Fruit fly (Drosophila melanogaster) whole organism, embryonic: ENCODE data around the gene CG6126.
A peak's percentile ranks its signal among the peaks of the same experiment; 100 is the strongest.

Experiments used
- Ada2b ChIP-seq: fragments of 200-800 bp; sonication (Bioruptor generic); IDR thresholded peaks from 2 replicates; pipeline ENCODE4 v1.3.6; 2022; ENCODE audit warnings: missing biosample characterization, missing genetic modification characterization
- Antp ChIP-seq: fragments of 200-800 bp; sonication (Bioruptor generic); optimal IDR thresholded peaks from 3 replicates; lab custom pipeline; 2016; ENCODE audit warnings: missing biosample characterization, missing genetic modification characterization
- Asciz ChIP-seq: fragments of 200-800 bp; sonication (Bioruptor generic); optimal IDR thresholded peaks from 2 replicates; lab custom pipeline; 2017; ENCODE audit warnings: missing biosample characterization, mild to moderate bottlenecking, missing genetic modification characterization, missing genetic modification reagents
- CG11695 ChIP-seq: fragments of 200-800 bp; sonication (Bioruptor generic); IDR thresholded peaks from 3 replicates; pipeline ENCODE4 v1.3.6; 2022; ENCODE audit warnings: missing biosample characterization, missing genetic modification characterization
- CG12236 ChIP-seq: fragments of 200-800 bp; sonication (Bioruptor generic); optimal IDR thresholded peaks from 2 replicates; lab custom pipeline; 2016; ENCODE audit warnings: missing biosample characterization, missing genetic modification characterization
- CG13424 ChIP-seq: fragments of 200-800 bp; sonication (Bioruptor generic); optimal IDR thresholded peaks from 2 replicates; lab custom pipeline; 2019; ENCODE audit warnings: missing biosample characterization, mild to moderate bottlenecking, missing genetic modification characterization, moderate library complexity
- CG13894 ChIP-seq: fragments of 200-800 bp; sonication (Bioruptor generic); optimal IDR thresholded peaks from 3 replicates; lab custom pipeline; 2018; ENCODE audit warnings: missing biosample characterization, mild to moderate bottlenecking, missing genetic modification characterization, moderate library complexity
- CG14965 ChIP-seq: fragments of 200-800 bp; sonication (Bioruptor generic); optimal IDR thresholded peaks from 2 replicates; lab custom pipeline; 2016; ENCODE audit warnings: missing biosample characterization, missing genetic modification characterization, borderline replicate concordance
- CG15514 ChIP-seq: fragments of 200-800 bp; sonication (Bioruptor generic); optimal IDR thresholded peaks from 3 replicates; lab custom pipeline; 2017; ENCODE audit warnings: missing biosample characterization, missing genetic modification characterization, mild to moderate bottlenecking, moderate library complexity, missing genetic modification reagents
- CG16815 ChIP-seq: fragments of 200-800 bp; sonication (Bioruptor generic); optimal IDR thresholded peaks from 3 replicates; lab custom pipeline; 2017; ENCODE audit warnings: missing biosample characterization, mild to moderate bottlenecking, missing genetic modification characterization
- CG17186 ChIP-seq: fragments of 200-800 bp; sonication (Bioruptor generic); optimal IDR thresholded peaks from 3 replicates; lab custom pipeline; 2017; ENCODE audit warnings: missing biosample characterization, missing genetic modification reagents, missing genetic modification characterization
- CG17829 ChIP-seq: fragments of 200-800 bp; optimal IDR thresholded peaks from 2 replicates; lab custom pipeline; 2019; ENCODE audit warnings: missing biosample characterization, mild to moderate bottlenecking, missing genetic modification characterization, moderate library complexity
- CG30403 ChIP-seq: fragments of 200-800 bp; sonication (Bioruptor generic); optimal IDR thresholded peaks from 3 replicates; lab custom pipeline; 2016; ENCODE audit warnings: missing biosample characterization, missing genetic modification characterization
- CG31365 ChIP-seq: fragments of 200-800 bp; sonication (Bioruptor generic); optimal IDR thresholded peaks from 2 replicates; lab custom pipeline; 2018; ENCODE audit warnings: missing biosample characterization, mild to moderate bottlenecking, missing genetic modification characterization
- CG6813 ChIP-seq: fragments of 200-800 bp; sonication (Bioruptor generic); optimal IDR thresholded peaks from 2 replicates; lab custom pipeline; 2017; ENCODE audit warnings: missing biosample characterization, missing genetic modification characterization, mild to moderate bottlenecking, moderate library complexity, missing genetic modification reagents
- CG7372 ChIP-seq: fragments of 200-800 bp; sonication (Bioruptor generic); IDR thresholded peaks from 2 replicates; pipeline ENCODE4 v1.3.6; 2022; ENCODE audit warnings: missing biosample characterization, missing genetic modification characterization
- CG7963 ChIP-seq: fragments of 200-800 bp; sonication (Bioruptor generic); IDR thresholded peaks from 3 replicates; pipeline ENCODE4 v1.3.6; 2022; ENCODE audit warnings: missing biosample characterization, missing genetic modification characterization; ENCODE audit not compliant: partially characterized antibody
- CG8765 ChIP-seq: fragments of 200-800 bp; sonication (Bioruptor generic); IDR thresholded peaks from 2 replicates; pipeline ENCODE4 v1.3.6; 2022; ENCODE audit warnings: missing biosample characterization, missing genetic modification characterization
- H15 ChIP-seq: fragments of 200-800 bp; sonication (Bioruptor generic); IDR thresholded peaks from 3 replicates; pipeline ENCODE4 v1.3.6; 2022; ENCODE audit warnings: missing biosample characterization, missing genetic modification characterization
- Hey ChIP-seq: fragments of 200-800 bp; sonication (Bioruptor generic); optimal IDR thresholded peaks from 3 replicates; lab custom pipeline; 2018; ENCODE audit warnings: missing biosample characterization, mild to moderate bottlenecking, missing genetic modification characterization
- Hmr ChIP-seq: fragments of 200-800 bp; sonication (Bioruptor generic); optimal IDR thresholded peaks from 3 replicates; lab custom pipeline; 2017; ENCODE audit warnings: mild to moderate bottlenecking, missing biosample characterization, missing genetic modification reagents, missing genetic modification characterization
- Jarid2 ChIP-seq: fragments of 200-800 bp; sonication (Bioruptor generic); optimal IDR thresholded peaks from 3 replicates; lab custom pipeline; 2017; ENCODE audit warnings: mild to moderate bottlenecking, missing biosample characterization, missing genetic modification reagents, missing genetic modification characterization
- Kr ChIP-seq: fragments of 200-800 bp; sonication (Bioruptor generic); optimal IDR thresholded peaks from 2 replicates; lab custom pipeline; 2017; ENCODE audit warnings: missing biosample characterization, mild to moderate bottlenecking, missing genetic modification characterization
- NC2α ChIP-seq: fragments of 200-800 bp; sonication (Bioruptor generic); optimal IDR thresholded peaks from 2 replicates; lab custom pipeline; 2016; ENCODE audit warnings: missing biosample characterization, missing genetic modification characterization
- NK7.1 ChIP-seq: fragments of 200-800 bp; sonication (Bioruptor generic); optimal IDR thresholded peaks from 3 replicates; lab custom pipeline; 2016; ENCODE audit warnings: missing biosample characterization, missing genetic modification characterization
- Usf ChIP-seq: fragments of 200-800 bp; sonication (Bioruptor generic); optimal IDR thresholded peaks from 2 replicates; lab custom pipeline; 2017; ENCODE audit warnings: missing genotype, missing biosample characterization, missing genetic modification characterization
- br ChIP-seq: fragments of >200 bp; optimal IDR thresholded peaks from 2 replicates; lab custom pipeline; 2017
- bsh ChIP-seq, 2 experiments: fragments of 200-800 bp; sonication (Bioruptor generic); optimal IDR thresholded peaks; 2 replicates each; lab custom pipeline; 2017 to 2018; ENCODE audit warnings: mild to moderate bottlenecking in 2 of 2, missing biosample characterization in 2 of 2, missing genetic modification characterization in 2 of 2, moderate library complexity in 1 of 2
- cg ChIP-seq: fragments of 200-800 bp; sonication (Bioruptor generic); optimal IDR thresholded peaks from 3 replicates; lab custom pipeline; 2019; ENCODE audit warnings: missing biosample characterization, mild to moderate bottlenecking, missing genetic modification characterization, moderate library complexity
- cwo ChIP-seq: fragments of 200-800 bp; sonication (Bioruptor generic); optimal IDR thresholded peaks from 3 replicates; lab custom pipeline; 2017; ENCODE audit warnings: missing biosample characterization, missing genetic modification characterization, mild to moderate bottlenecking, moderate library complexity, missing genetic modification reagents
- emc ChIP-seq: fragments of 200-800 bp; sonication (Bioruptor generic); optimal IDR thresholded peaks from 2 replicates; lab custom pipeline; 2016; ENCODE audit warnings: missing biosample characterization, missing genetic modification characterization
- gfzf ChIP-seq: fragments of 200-800 bp; sonication (Bioruptor generic); optimal IDR thresholded peaks from 2 replicates; lab custom pipeline; 2016; ENCODE audit warnings: missing biosample characterization, mild to moderate bottlenecking, missing genetic modification characterization, moderate library complexity
- grn ChIP-seq: fragments of 200-800 bp; sonication (Bioruptor generic); optimal IDR thresholded peaks from 3 replicates; lab custom pipeline; 2017; ENCODE audit warnings: missing biosample characterization, missing genetic modification characterization
- hb ChIP-seq: fragments of 200-800 bp; sonication (Bioruptor generic); IDR thresholded peaks from 3 replicates; pipeline ENCODE4 v1.3.6; 2022; ENCODE audit warnings: missing biosample characterization, missing genetic modification characterization; ENCODE audit not compliant: partially characterized antibody
- her ChIP-seq: fragments of 200-800 bp; sonication (Bioruptor generic); optimal IDR thresholded peaks from 2 replicates; lab custom pipeline; 2016; ENCODE audit warnings: missing biosample characterization, missing genetic modification characterization
- insv ChIP-seq, 2 experiments: fragments of 200-800 bp; sonication (Bioruptor generic); optimal IDR thresholded peaks; 3 replicates each; lab custom pipeline; 2016 to 2018; ENCODE audit warnings: missing biosample characterization in 2 of 2, missing genetic modification characterization in 2 of 2
- lab ChIP-seq: fragments of 200-800 bp; sonication (Bioruptor generic); optimal IDR thresholded peaks from 3 replicates; lab custom pipeline; 2017; ENCODE audit warnings: missing biosample characterization, missing genetic modification characterization, mild to moderate bottlenecking, moderate library complexity, missing genetic modification reagents
- lilli ChIP-seq: fragments of 200-800 bp; sonication (Bioruptor generic); optimal IDR thresholded peaks from 3 replicates; lab custom pipeline; 2016; ENCODE audit warnings: missing biosample characterization, missing genetic modification characterization
- lov ChIP-seq, 2 experiments: fragments of 200-800 bp in 1 of 2; fragments of >200 bp in 1 of 2; sonication (Bioruptor generic) in 1 of 2; IDR thresholded peaks in 1 of 2; optimal IDR thresholded peaks in 1 of 2; 2 replicates in 1 of 2; 3 replicates in 1 of 2; pipeline versions ENCODE4 v1.3.6 to Lab custom; 2017 to 2022; ENCODE audit warnings: missing biosample characterization in 1 of 2, missing genetic modification characterization in 1 of 2
- luna ChIP-seq: fragments of 200-800 bp; sonication (Bioruptor generic); optimal IDR thresholded peaks from 2 replicates; lab custom pipeline; 2016; ENCODE audit warnings: missing biosample characterization, missing genetic modification characterization
- maf-S ChIP-seq: fragments of 200-800 bp; sonication (Bioruptor generic); optimal IDR thresholded peaks from 2 replicates; lab custom pipeline; 2016; ENCODE audit warnings: missing biosample characterization, missing genetic modification characterization
- nmo ChIP-seq: fragments of 200-800 bp; sonication (Bioruptor generic); optimal IDR thresholded peaks from 2 replicates; lab custom pipeline; 2018; ENCODE audit warnings: missing biosample characterization, mild to moderate bottlenecking, missing genetic modification characterization, moderate library complexity
- odd ChIP-seq: fragments of 200-800 bp; sonication (Bioruptor generic); optimal IDR thresholded peaks from 2 replicates; lab custom pipeline; 2017; ENCODE audit warnings: missing biosample characterization, mild to moderate bottlenecking, missing genetic modification characterization
- onecut ChIP-seq: fragments of 200-800 bp; sonication (Bioruptor generic); IDR thresholded peaks from 2 replicates; pipeline ENCODE4 v1.3.6; 2022; ENCODE audit warnings: missing biosample characterization, missing genetic modification characterization
- pan ChIP-seq, 4 experiments: fragments of >200 bp in 3 of 4; fragments of 200-800 bp in 1 of 4; sonication (Bioruptor generic) in 1 of 4; optimal IDR thresholded peaks in 3 of 4; IDR thresholded peaks in 1 of 4; 2 replicates each; pipeline versions ENCODE4 v1.3.6 to Lab custom; 2017 to 2022; ENCODE audit warnings: missing biosample characterization in 2 of 4, missing genetic modification characterization in 2 of 4, mixed read lengths in 1 of 4
- pb ChIP-seq: fragments of 200-800 bp; sonication (Bioruptor generic); optimal IDR thresholded peaks from 3 replicates; lab custom pipeline; 2016; ENCODE audit warnings: missing biosample characterization, missing genetic modification characterization
- peb ChIP-seq: fragments of 200-800 bp; sonication (Bioruptor generic); IDR thresholded peaks from 2 replicates; pipeline ENCODE4 v1.3.6; 2022; ENCODE audit warnings: missing biosample characterization, missing genetic modification characterization
- ro ChIP-seq: fragments of 200-800 bp; sonication (Bioruptor generic); IDR thresholded peaks from 2 replicates; pipeline ENCODE4 v1.3.6; 2022; ENCODE audit warnings: missing biosample characterization, missing genetic modification characterization
- zfh1 ChIP-seq: fragments of 200-800 bp; sonication (Bioruptor generic); IDR thresholded peaks from 3 replicates; pipeline ENCODE4 v1.3.6; 2022; ENCODE audit warnings: missing biosample characterization, missing genetic modification characterization

CG6126 gene

DNA sequence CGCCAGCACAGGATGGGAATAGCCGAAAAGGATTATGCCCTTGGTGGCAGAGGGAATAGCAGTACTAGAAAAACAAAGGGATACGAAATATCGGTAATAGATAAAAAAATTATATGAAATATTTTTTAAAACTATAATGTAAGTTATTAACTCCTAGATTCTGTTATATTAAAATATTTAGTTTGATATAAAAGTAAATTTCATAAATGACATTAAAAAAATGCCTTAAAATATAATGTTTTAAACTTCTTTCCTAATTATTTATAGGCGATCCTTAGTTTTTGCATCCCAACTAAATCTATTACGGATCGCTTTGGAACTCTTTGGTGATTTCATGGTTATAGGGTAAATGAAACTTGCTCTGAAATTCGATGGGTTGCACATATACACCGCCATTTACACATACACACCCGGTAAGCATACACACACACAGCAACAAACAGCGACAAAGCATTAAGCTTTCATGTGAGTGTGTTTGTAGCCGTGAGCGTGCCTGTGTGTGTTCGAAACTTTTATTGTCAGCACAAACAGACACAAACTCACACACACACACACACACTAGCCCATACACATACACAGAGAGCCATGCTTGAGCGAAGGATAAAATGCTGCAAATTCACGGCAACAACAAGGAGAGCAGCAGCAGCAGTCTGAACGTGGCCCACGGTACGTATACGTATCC, 11.1 kb upstream of the CG6126 start:
- TF ChIP-seq hb (GFP tag; lab: Robert Waterston, UW) (no peak), Kr (no peak), CG6813 (GFP tag; lab: Kevin White, UChicago) (no peak), Hey (tag; lab: Kevin White, UChicago) (no peak), Asciz (peak; percentile 21), CG31365 (tag; lab: Kevin White, UChicago) (no peak), bsh (GFP tag; optimal IDR thresholded peaks at IDR 0.05; lab: Kevin White, UChicago) (no peak), H15 (GFP tag; lab: Robert Waterston, UW) (no peak), maf-S (no peak), CG11695 (0 out of 3 replicates have a peak, but pooled peaks have one; percentile 15), pan (optimal IDR thresholded peaks at IDR 0.05; lab: Kevin White, UChicago) (no peak), pan (GFP tag; optimal IDR thresholded peaks at IDR 0.05 in 1 of 2, IDR thresholded peaks at IDR 0.05 in 1 of 2) (no peak), Antp (GFP tag; lab: Kevin White, UChicago) (no peak), zfh1 (no peak), CG7963 (GFP tag; lab: Robert Waterston, UW) (no peak), emc (GFP tag; lab: Kevin White, UChicago) (no peak), cwo (GFP tag; lab: Kevin White, UChicago) (peak; percentile 44), CG13424 (tag; lab: Kevin White, UChicago) (peak; percentile 28), lov (optimal IDR thresholded peaks at IDR 0.05; lab: Kevin White, UChicago) (no peak), lov (GFP tag; IDR thresholded peaks at IDR 0.05; lab: Robert Waterston, UW) (0 out of 3 replicates have a peak, but pooled peaks have one; percentile 67), onecut (GFP tag; lab: Robert Waterston, UW) (no peak), CG16815 (no peak), br (lab: Kevin White, UChicago) (no peak), ro (GFP tag; lab: Robert Waterston, UW) (no peak), CG17186 (GFP tag; lab: Kevin White, UChicago) (no peak), lilli (no peak), her (GFP tag; lab: Kevin White, UChicago) (no peak), lab (GFP tag; lab: Kevin White, UChicago) (peak; percentile 48), odd (GFP tag; lab: Kevin White, UChicago) (no peak), peb (GFP tag; lab: Robert Waterston, UW) (no peak), nmo (GFP tag; lab: Kevin White, UChicago) (peak; percentile 23), NK7.1 (GFP tag; lab: Kevin White, UChicago) (no peak), CG15514 (GFP tag; lab: Kevin White, UChicago) (peak; percentile 21), CG12236 (GFP tag; lab: Kevin White, UChicago) (no peak), Hmr (GFP tag; lab: Kevin White, UChicago) (peak; percentile 57), CG7372 (GFP tag; lab: Robert Waterston, UW) (no peak), cg (GFP tag; lab: Kevin White, UChicago) (peak; percentile 75), Ada2b (GFP tag; lab: Robert Waterston, UW) (no peak), gfzf (GFP tag; lab: Kevin White, UChicago) (no peak), CG8765 (GFP tag; lab: Robert Waterston, UW) (no peak), NC2α (GFP tag; lab: Kevin White, UChicago) (no peak), pb (GFP tag; lab: Kevin White, UChicago) (no peak), Usf (GFP tag; lab: Kevin White, UChicago) (no peak), CG14965 (GFP tag; lab: Kevin White, UChicago) (no peak), CG13894 (tag; lab: Kevin White, UChicago) (no peak), grn (no peak), insv (GFP tag; optimal IDR thresholded peaks at IDR 0.05; lab: Kevin White, UChicago) (no peak), CG30403 (GFP tag; lab: Kevin White, UChicago) (peak; percentile 42), Jarid2 (no peak), CG17829 (tag; lab: Kevin White, UChicago) (no peak), luna (no peak)
